Worm (Caenorhabditis elegans) whole organism, young adult: ENCODE data around the gene str-23.
"Not testable (repeated sequence)": the region's sequence is repeated elsewhere in the genome, so short reads cannot be mapped to it uniquely, and the experiment has no call there.

Experiments used
- F22D6.2 ChIP-seq: sonication (generic microtip); optimal IDR thresholded peaks from 2 replicates; lab custom pipeline; 2016; ENCODE audit warnings: mild to moderate bottlenecking, missing genetic modification characterization, missing compliant biosample characterization
- F57C9.4 ChIP-seq: sonication (generic microtip); optimal IDR thresholded peaks from 2 replicates; lab custom pipeline; 2017; ENCODE audit warnings: mild to moderate bottlenecking, missing genetic modification characterization, missing compliant biosample characterization
- Y53G8AR.9 ChIP-seq: fragments of 200-800 bp; sonication (Bioruptor generic); conservative IDR thresholded peaks from 2 replicates; pipeline ENCODE4 v1.3.6; 2022; ENCODE audit warnings: missing genetic modification reagents, missing genetic modification characterization, missing compliant biosample characterization
- Y79H2A.3 ChIP-seq: fragments of 200-800 bp; sonication (Bioruptor generic); conservative IDR thresholded peaks from 2 replicates; pipeline ENCODE4 v1.3.6; 2022; ENCODE audit warnings: missing genetic modification reagents, missing genetic modification characterization, missing compliant biosample characterization
- Y95B8A.8 ChIP-seq: fragments of 200-800 bp; sonication (Bioruptor generic); IDR thresholded peaks from 2 replicates; pipeline ENCODE4 v1.3.6; 2022; ENCODE audit warnings: missing genetic modification reagents, missing genetic modification characterization, missing compliant biosample characterization
- ama-1 ChIP-seq, 3 experiments: fragments of 150-350 bp in 1 of 3; sonication (generic microtip) in 2 of 3; optimal IDR thresholded peaks; 2 replicates each; lab custom pipeline; 2014 to 2018; ENCODE audit warnings: missing biosample characterization in 2 of 3, missing genetic modification characterization in 2 of 3, missing genetic modification reagents in 2 of 3
- attf-5 ChIP-seq: fragments of 200-800 bp; sonication (Bioruptor generic); optimal IDR thresholded peaks from 2 replicates; lab custom pipeline; 2018; ENCODE audit warnings: mild to moderate bottlenecking, missing genetic modification characterization, missing compliant biosample characterization
- bed-1 ChIP-seq: fragments of 200-800 bp; sonication (Bioruptor generic); IDR thresholded peaks from 2 replicates; pipeline ENCODE4 v1.3.6; 2022; ENCODE audit warnings: missing genetic modification reagents, missing genetic modification characterization, missing compliant biosample characterization
- ceh-79 ChIP-seq: sonication (generic microtip); optimal IDR thresholded peaks from 2 replicates; lab custom pipeline; 2017; ENCODE audit warnings: mild to moderate bottlenecking, missing genetic modification characterization, missing compliant biosample characterization
- ceh-91 ChIP-seq: fragments of 200-800 bp; sonication (Bioruptor generic); IDR thresholded peaks from 2 replicates; pipeline ENCODE4 v1.3.6; 2022; ENCODE audit warnings: missing genetic modification reagents, missing genetic modification characterization, missing compliant biosample characterization
- chd-7 ChIP-seq: sonication (generic microtip); optimal IDR thresholded peaks from 2 replicates; lab custom pipeline; 2016; ENCODE audit warnings: mild to moderate bottlenecking, missing genetic modification characterization, moderate library complexity, missing compliant biosample characterization
- egrh-3 ChIP-seq: fragments of 200-800 bp; sonication (Bioruptor generic); IDR thresholded peaks from 2 replicates; pipeline ENCODE4 v1.3.6; 2022; ENCODE audit warnings: missing genetic modification reagents, missing genetic modification characterization, missing compliant biosample characterization
- ekl-4 ChIP-seq: fragments of 200-800 bp; sonication (Bioruptor generic); IDR thresholded peaks from 2 replicates; pipeline ENCODE4 v1.3.6; 2022; ENCODE audit warnings: missing genetic modification reagents, missing genetic modification characterization, missing compliant biosample characterization
- fkh-3 ChIP-seq: sonication (generic microtip); optimal IDR thresholded peaks from 2 replicates; lab custom pipeline; 2016; ENCODE audit warnings: mild to moderate bottlenecking, missing genetic modification characterization, missing compliant biosample characterization
- gei-17 ChIP-seq: fragments of 200-800 bp; sonication (Bioruptor generic); optimal IDR thresholded peaks from 2 replicates; lab custom pipeline; 2018; ENCODE audit warnings: mild to moderate bottlenecking, missing genetic modification characterization, missing compliant biosample characterization
- hlh-12 ChIP-seq: sonication (generic microtip); optimal IDR thresholded peaks from 2 replicates; lab custom pipeline; 2016; ENCODE audit warnings: missing genetic modification characterization, missing compliant biosample characterization
- lag-1 ChIP-seq: fragments of 200-800 bp; sonication (Bioruptor generic); IDR thresholded peaks from 2 replicates; pipeline ENCODE4 v1.3.6; 2022; ENCODE audit warnings: missing genetic modification reagents, missing genetic modification characterization, missing compliant biosample characterization
- let-526 ChIP-seq: fragments of 200-800 bp; sonication (Bioruptor generic); IDR thresholded peaks from 2 replicates; pipeline ENCODE4 v1.3.6; 2022; ENCODE audit warnings: missing genetic modification reagents, missing genetic modification characterization, missing compliant biosample characterization
- let-607 ChIP-seq, 2 experiments: fragments of 200-800 bp in 1 of 2; sonication (Bioruptor generic) in 1 of 2; sonication (generic microtip) in 1 of 2; optimal IDR thresholded peaks; 2 replicates each; lab custom pipeline; 2016 to 2018; ENCODE audit warnings: mild to moderate bottlenecking in 2 of 2, missing compliant biosample characterization in 2 of 2, missing genetic modification characterization in 2 of 2, moderate library complexity in 2 of 2, missing genotype in 1 of 2
- lin-54 ChIP-seq: fragments of 200-800 bp; sonication (Bioruptor generic); optimal IDR thresholded peaks from 2 replicates; lab custom pipeline; 2018; ENCODE audit warnings: mild to moderate bottlenecking, missing genetic modification characterization, missing compliant biosample characterization
- lir-1 ChIP-seq: fragments of 200-800 bp; sonication (Bioruptor generic); conservative IDR thresholded peaks from 2 replicates; pipeline ENCODE4 v1.3.6; 2022; ENCODE audit warnings: missing genetic modification reagents, missing genetic modification characterization, missing compliant biosample characterization
- lsy-27 ChIP-seq: sonication (generic microtip); optimal IDR thresholded peaks from 2 replicates; lab custom pipeline; 2017; ENCODE audit warnings: missing genetic modification characterization, mild to moderate bottlenecking, missing compliant biosample characterization, antibody characterized with exemption, missing genotype, borderline replicate concordance; ENCODE audit not compliant: insufficient read depth
- mcd-1 ChIP-seq: fragments of 200-800 bp; sonication (Bioruptor generic); IDR thresholded peaks from 2 replicates; pipeline ENCODE4 v1.3.6; 2022; ENCODE audit warnings: missing genetic modification reagents, missing genetic modification characterization, missing compliant biosample characterization
- nfya-2 ChIP-seq: fragments of 200-800 bp; sonication (Bioruptor generic); IDR thresholded peaks from 2 replicates; pipeline ENCODE4 v1.3.6; 2022; ENCODE audit warnings: missing genetic modification reagents, missing genetic modification characterization, missing compliant biosample characterization
- repo-1 ChIP-seq: sonication (generic microtip); optimal IDR thresholded peaks from 2 replicates; lab custom pipeline; 2017; ENCODE audit warnings: mild to moderate bottlenecking, missing genetic modification characterization, missing compliant biosample characterization
- rpc-1 ChIP-seq, 2 experiments: fragments of 150-350 bp in 1 of 2; sonication (generic microtip) in 1 of 2; optimal IDR thresholded peaks; 2 replicates each; lab custom pipeline; 2014 to 2018; ENCODE audit warnings: missing biosample characterization in 1 of 2, missing genetic modification characterization in 1 of 2, missing genetic modification reagents in 1 of 2, missing genotype in 1 of 2
- sptf-2 ChIP-seq: fragments of 200-800 bp; sonication (Bioruptor generic); optimal IDR thresholded peaks from 2 replicates; lab custom pipeline; 2018; ENCODE audit warnings: mild to moderate bottlenecking, missing genetic modification characterization, missing compliant biosample characterization
- tbx-9 ChIP-seq: sonication (generic microtip); optimal IDR thresholded peaks from 2 replicates; lab custom pipeline; 2016; ENCODE audit warnings: borderline replicate concordance, missing genetic modification characterization, inconsistent platforms, missing compliant biosample characterization
- zfh-2 ChIP-seq: fragments of 200-800 bp; sonication (Bioruptor generic); conservative IDR thresholded peaks from 2 replicates; pipeline ENCODE4 v1.3.6; 2022; ENCODE audit warnings: missing genetic modification reagents, missing genetic modification characterization, missing compliant biosample characterization
- zim-3 ChIP-seq: sonication (generic microtip); optimal IDR thresholded peaks from 2 replicates; lab custom pipeline; 2017; ENCODE audit warnings: mild to moderate bottlenecking, missing genetic modification characterization, moderate library complexity, missing compliant biosample characterization
- ztf-18 ChIP-seq: sonication (generic microtip); optimal IDR thresholded peaks from 2 replicates; lab custom pipeline; 2016; ENCODE audit warnings: missing genotype, mild to moderate bottlenecking, missing genetic modification characterization, missing compliant biosample characterization
- ztf-22 ChIP-seq: fragments of 200-800 bp; sonication (Bioruptor generic); optimal IDR thresholded peaks from 2 replicates; lab custom pipeline; 2018; ENCODE audit warnings: mild to moderate bottlenecking, missing genetic modification characterization, moderate library complexity, missing compliant biosample characterization

Gene str-23

DNA sequence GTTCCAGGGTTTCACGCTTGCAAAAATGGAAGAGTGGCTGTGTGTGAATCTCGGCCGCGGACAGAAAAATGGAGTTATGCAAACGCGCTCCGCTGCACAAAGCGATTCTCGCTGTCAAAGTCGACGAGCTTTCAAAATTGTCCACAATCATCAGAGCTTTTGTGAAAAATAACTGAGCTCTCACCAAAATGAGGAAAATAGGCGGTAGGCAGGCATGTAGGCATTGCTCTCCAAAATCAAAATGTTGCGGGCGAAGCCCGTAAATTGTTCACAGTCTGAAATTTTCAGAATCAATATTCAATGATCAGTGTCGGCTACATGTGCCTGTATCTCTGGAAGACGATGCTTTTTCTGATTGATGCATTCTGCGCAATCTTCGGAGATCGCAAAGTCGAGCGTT is 24.2 kb downstream of the str-23 start, which contains the start of gene K06B4.4:
Gene K06B4.4 (plus strand): TSS at position 301 of the 400 bp plus-strand sequence.
- TF ChIP-seq nfya-2 (GFP tag; lab: Robert Waterston, UW) = no peak
- no peak for TF ChIP-seq lir-1 (GFP tag; lab: Robert Waterston, UW)
- TF ChIP-seq zim-3 (tag; lab: Kevin White, UChicago) = no peak
- TF ChIP-seq gei-17 (GFP tag; lab: Kevin White, UChicago) = no peak
- TF ChIP-seq ekl-4 (GFP tag; lab: Robert Waterston, UW) = no peak
- no peak for TF ChIP-seq Y53G8AR.9 (GFP tag; lab: Robert Waterston, UW)
- TF ChIP-seq lin-54 = no peak
- TF ChIP-seq F57C9.4 (tag; lab: Kevin White, UChicago) = no peak
- TF ChIP-seq ztf-22 = no peak
- TF ChIP-seq ztf-18 (tag; lab: Kevin White, UChicago) = no peak
- no peak for TF ChIP-seq sptf-2 (GFP tag; lab: Kevin White, UChicago)
- TF ChIP-seq F22D6.2 (tag; lab: Kevin White, UChicago) = no peak
- no peak for TF ChIP-seq let-607 (tag; optimal IDR thresholded peaks at IDR 0.05; lab: Kevin White, UChicago)
- no peak for TF ChIP-seq rpc-1 (optimal IDR thresholded peaks at IDR 0.05; lab: Kevin White, UChicago)
- no peak for TF ChIP-seq rpc-1 (tag; optimal IDR thresholded peaks at IDR 0.05; lab: Kevin White, UChicago)
- no peak for TF ChIP-seq hlh-12
- no peak for TF ChIP-seq bed-1 (GFP tag; lab: Robert Waterston, UW)

DNA sequence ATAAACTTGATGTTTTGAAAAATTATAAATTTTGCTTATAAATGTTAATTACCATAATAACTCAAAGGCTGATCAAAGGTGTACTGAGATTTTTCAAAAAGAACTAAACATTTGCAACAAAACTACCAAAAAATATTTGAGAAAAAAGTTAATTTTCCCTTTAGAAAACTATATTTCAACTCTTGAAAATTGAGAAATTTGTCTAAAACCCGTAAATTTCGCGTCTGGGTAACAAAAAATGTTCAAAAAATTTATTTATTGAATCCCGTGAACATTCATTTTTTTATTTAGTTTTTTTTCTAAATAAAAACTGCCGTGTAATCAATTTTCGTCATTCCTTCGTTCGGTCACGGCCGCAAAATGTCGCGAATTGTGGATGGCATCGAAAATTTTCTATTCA is 25.5 kb downstream of the str-23 start, which contains the start of gene K06B4.15:
Gene K06B4.15 (plus strand): TSS at position 301 of the 400 bp plus-strand sequence.
- TF ChIP-seq fkh-3 (tag; lab: Kevin White, UChicago); lin-54; lsy-27 (tag; lab: Kevin White, UChicago): not testable (repeated sequence)

DNA sequence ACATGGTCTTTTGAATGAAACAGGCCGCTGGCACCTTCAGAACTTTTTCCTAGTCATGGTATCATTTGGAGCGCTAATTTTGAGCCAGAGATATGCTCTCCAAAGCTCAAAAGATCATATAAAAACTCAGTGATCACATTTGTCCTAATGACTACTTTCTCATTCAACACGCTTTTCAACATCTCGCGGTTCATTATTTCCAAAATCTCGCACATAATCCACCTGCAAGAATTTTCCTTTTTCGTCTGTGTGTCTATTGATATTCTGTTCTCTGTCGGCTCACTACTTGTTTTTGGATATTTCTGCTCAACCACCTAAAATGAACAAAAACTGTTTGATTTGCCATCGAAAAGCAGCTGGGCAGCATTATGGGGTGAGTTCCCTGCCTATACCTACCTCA is 29.0 kb downstream of the str-23 start, which contains the start of gene nhr-51:
Gene nhr-51 (plus strand): TSS at position 301 of the 400 bp plus-strand sequence.
- no peak for TF ChIP-seq lag-1
- TF ChIP-seq chd-7 (tag; lab: Kevin White, UChicago) = no peak
- TF ChIP-seq Y95B8A.8 (GFP tag; lab: Robert Waterston, UW) = no peak

DNA sequence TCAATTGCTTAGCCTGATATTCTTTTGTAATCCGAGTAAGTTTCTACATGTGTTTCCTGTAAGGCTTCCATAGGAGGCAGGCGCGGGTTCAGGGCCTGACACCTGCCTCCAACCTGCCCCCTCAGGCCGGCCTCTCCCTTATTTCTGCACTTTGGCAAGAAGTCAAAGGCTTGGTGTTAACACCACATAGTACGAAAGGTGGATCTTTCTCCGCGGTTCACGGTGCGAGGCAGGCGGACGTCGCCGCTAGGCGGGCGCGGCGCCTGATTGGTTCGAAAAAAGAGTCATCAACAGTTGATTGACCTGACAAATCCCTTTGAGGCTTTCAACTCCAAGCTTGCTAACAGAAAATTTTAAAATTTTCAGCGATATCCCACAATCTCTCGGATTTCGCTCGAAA is 30.2 kb downstream of the str-23 start:
- TF ChIP-seq bed-1 (GFP tag; lab: Robert Waterston, UW) (0 out of 2 replicates have a peak, but pooled peaks have one; percentile 71), fkh-3 (tag; lab: Kevin White, UChicago) (no peak), zfh-2 (GFP tag; lab: Robert Waterston, UW) (peak; percentile 72), Y79H2A.3 (no peak), attf-5 (no peak), ceh-79 (tag; lab: Kevin White, UChicago) (no peak)

DNA sequence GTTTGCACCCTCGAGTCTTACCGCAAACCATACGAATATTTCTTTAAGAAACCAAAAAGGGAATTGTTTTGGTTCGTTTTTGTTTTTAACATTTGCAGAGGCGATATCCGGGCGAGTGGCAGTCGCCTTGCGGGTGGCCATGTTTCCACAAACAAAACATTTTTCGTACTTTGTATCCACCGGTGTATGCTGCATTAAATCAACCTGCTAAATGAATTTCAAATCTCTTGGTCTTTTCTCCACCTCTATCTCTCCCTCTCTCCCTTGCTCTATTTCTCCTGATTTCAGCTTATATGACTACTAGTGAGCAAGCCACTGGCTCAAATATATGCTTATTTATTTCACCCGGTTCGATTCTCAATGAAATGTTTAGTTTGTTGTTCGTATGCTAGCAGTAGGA is 32.5 kb downstream of the str-23 start, which contains the start of gene nhr-52:
Gene nhr-52 (plus strand): TSS at position 301 of the 400 bp plus-strand sequence.
- no peak for TF ChIP-seq ekl-4 (GFP tag; lab: Robert Waterston, UW)
- no peak for TF ChIP-seq ceh-91 (GFP tag; lab: Robert Waterston, UW)
- TF ChIP-seq repo-1 = no peak
- no peak for TF ChIP-seq bed-1 (GFP tag; lab: Robert Waterston, UW)
- TF ChIP-seq ama-1 (optimal IDR thresholded peaks at IDR 0.05; lab: Kevin White, UChicago) = no peak
- no peak for TF ChIP-seq ama-1 (GFP tag; optimal IDR thresholded peaks at IDR 0.05; lab: Kevin White, UChicago)
- no peak for TF ChIP-seq mcd-1 (GFP tag; lab: Robert Waterston, UW)
- no peak for TF ChIP-seq tbx-9 (tag; lab: Kevin White, UChicago)
- TF ChIP-seq let-526 (GFP tag; lab: Robert Waterston, UW) = no peak
- no peak for TF ChIP-seq egrh-3
